Worm (Caenorhabditis elegans) whole organism, early embryonic: ENCODE data around the gene lury-1.

Experiments used
- ama-1 ChIP-seq: fragments of 150-350 bp; optimal IDR thresholded peaks from 2 replicates; lab custom pipeline; 2014
- flt-1 ChIP-seq: fragments of 200-800 bp; sonication (Bioruptor generic); IDR thresholded peaks from 2 replicates; pipeline ENCODE4 v1.3.6; 2022; ENCODE audit warnings: missing genetic modification characterization, missing compliant biosample characterization

DNA sequence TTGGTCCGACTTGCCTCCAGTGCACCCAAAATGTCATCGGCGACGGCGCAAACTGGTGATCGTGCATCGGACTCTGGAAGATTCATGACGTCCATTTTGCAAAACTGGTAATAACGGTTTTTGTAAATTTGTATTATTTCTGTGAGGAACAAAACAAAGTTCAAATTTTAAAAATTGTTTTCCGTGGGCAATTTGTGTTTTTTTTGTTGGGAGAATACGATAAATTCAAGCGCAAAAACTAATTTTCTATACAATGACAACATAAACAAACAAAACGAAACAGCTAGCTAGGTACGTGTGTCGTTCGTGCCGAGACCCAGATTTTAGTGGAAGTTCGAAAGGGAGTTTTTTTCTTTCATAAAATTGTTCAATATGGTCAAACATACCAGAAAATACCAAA lies 3.3 kb upstream of the lury-1 start, which contains the start of gene Y75B8A.10:
- TF ChIP-seq ama-1 (lab: Kevin White, UChicago): no peak
- TF ChIP-seq flt-1 (GFP tag; lab: Robert Waterston, UW): no peak
